Fruit fly (Drosophila melanogaster) whole organism, prepupa: ENCODE measurements around the gene tey.

Experiments used
- Blimp-1 ChIP-seq: fragments of 200-800 bp; sonication (Bioruptor generic); optimal IDR thresholded peaks from 3 replicates; lab custom pipeline; 2017; ENCODE audit warnings: missing biosample characterization, missing genetic modification characterization, mild to moderate bottlenecking, moderate library complexity, missing genetic modification reagents
- CG10631 ChIP-seq: fragments of 200-800 bp; sonication (Bioruptor generic); optimal IDR thresholded peaks from 2 replicates; lab custom pipeline; 2016; ENCODE audit warnings: missing biosample characterization, missing genetic modification characterization
- CG10669 ChIP-seq: fragments of 200-800 bp; sonication (Bioruptor generic); optimal IDR thresholded peaks from 3 replicates; lab custom pipeline; 2018; ENCODE audit warnings: missing biosample characterization, mild to moderate bottlenecking, missing genetic modification characterization, moderate library complexity
- CG11902 ChIP-seq: fragments of 200-800 bp; sonication (Bioruptor generic); optimal IDR thresholded peaks from 3 replicates; lab custom pipeline; 2016; ENCODE audit warnings: missing biosample characterization, missing genetic modification characterization
- CG15336 ChIP-seq: fragments of 200-800 bp; sonication (Bioruptor generic); IDR thresholded peaks from 2 replicates; pipeline ENCODE4 v1.3.6; 2022; ENCODE audit warnings: missing biosample characterization, missing genetic modification characterization
- CG1621 ChIP-seq: fragments of 200-800 bp; sonication (Bioruptor generic); optimal IDR thresholded peaks from 3 replicates; lab custom pipeline; 2018; ENCODE audit warnings: missing biosample characterization, mild to moderate bottlenecking, missing genetic modification characterization
- CG3032 ChIP-seq: fragments of 200-800 bp; optimal IDR thresholded peaks from 2 replicates; lab custom pipeline; 2019; ENCODE audit warnings: missing biosample characterization, mild to moderate bottlenecking, missing genetic modification characterization, moderate library complexity
- CG31627 ChIP-seq: fragments of 200-800 bp; sonication (Bioruptor generic); optimal IDR thresholded peaks from 3 replicates; lab custom pipeline; 2016; ENCODE audit warnings: missing biosample characterization, missing genetic modification characterization
- CG3919 ChIP-seq: fragments of 200-800 bp; sonication (Bioruptor generic); optimal IDR thresholded peaks from 3 replicates; lab custom pipeline; 2016; ENCODE audit warnings: missing biosample characterization, missing genetic modification characterization
- CG4318 ChIP-seq: fragments of 200-800 bp; sonication (Bioruptor generic); optimal IDR thresholded peaks from 3 replicates; lab custom pipeline; 2017; ENCODE audit warnings: missing biosample characterization, mild to moderate bottlenecking, missing genetic modification characterization
- CG6163 ChIP-seq: fragments of 200-800 bp; sonication (Bioruptor generic); IDR thresholded peaks from 3 replicates; pipeline ENCODE4 v1.3.6; 2022; ENCODE audit warnings: missing biosample characterization, missing genetic modification characterization
- CG6276 ChIP-seq: fragments of 200-800 bp; sonication (Bioruptor generic); optimal IDR thresholded peaks from 2 replicates; lab custom pipeline; 2017; ENCODE audit warnings: missing biosample characterization, mild to moderate bottlenecking, missing genetic modification characterization
- CG6792 ChIP-seq: fragments of 200-800 bp; sonication (Bioruptor generic); optimal IDR thresholded peaks from 3 replicates; lab custom pipeline; 2016; ENCODE audit warnings: missing biosample characterization, missing genetic modification characterization
- CG6808 ChIP-seq: fragments of 200-800 bp; sonication (Bioruptor generic); optimal IDR thresholded peaks from 3 replicates; lab custom pipeline; 2017; ENCODE audit warnings: missing biosample characterization, missing genetic modification characterization, mild to moderate bottlenecking, moderate library complexity, missing genetic modification reagents
- CG6854 ChIP-seq: fragments of 200-800 bp; sonication (Bioruptor generic); optimal IDR thresholded peaks from 2 replicates; lab custom pipeline; 2017; ENCODE audit warnings: missing biosample characterization, mild to moderate bottlenecking, missing genetic modification characterization
- CG7368 ChIP-seq: fragments of 200-800 bp; sonication (Bioruptor generic); optimal IDR thresholded peaks from 3 replicates; lab custom pipeline; 2016; ENCODE audit warnings: missing biosample characterization, missing genetic modification characterization
- CG8319 ChIP-seq: fragments of 200-800 bp; sonication (Bioruptor generic); optimal IDR thresholded peaks from 3 replicates; lab custom pipeline; 2016; ENCODE audit warnings: missing biosample characterization, missing genetic modification characterization
- Eip75B ChIP-seq: fragments of 200-800 bp; sonication (Bioruptor generic); optimal IDR thresholded peaks from 3 replicates; lab custom pipeline; 2016; ENCODE audit warnings: missing biosample characterization, missing genetic modification characterization
- Eip78C ChIP-seq: fragments of 200-800 bp; sonication (Bioruptor generic); peaks from one replicate; lab custom pipeline; 2016; ENCODE audit warnings: missing biosample characterization, missing genetic modification characterization
- Eip93F ChIP-seq: fragments of 200-800 bp; sonication (Bioruptor generic); optimal IDR thresholded peaks from 2 replicates; lab custom pipeline; 2016; ENCODE audit warnings: missing biosample characterization, mild to moderate bottlenecking, missing genetic modification characterization
- Ets21C ChIP-seq: fragments of 200-800 bp; sonication (Bioruptor generic); optimal IDR thresholded peaks from 3 replicates; lab custom pipeline; 2016; ENCODE audit warnings: missing biosample characterization, missing genetic modification characterization
- Ets96B ChIP-seq: fragments of 200-800 bp; optimal IDR thresholded peaks from 2 replicates; lab custom pipeline; 2019; ENCODE audit warnings: missing biosample characterization, mild to moderate bottlenecking, missing genetic modification characterization, moderate library complexity
- Hr38 ChIP-seq: sonication (Bioruptor generic); optimal IDR thresholded peaks from 2 replicates; lab custom pipeline; 2016; ENCODE audit warnings: missing biosample characterization, missing genetic modification characterization
- Hr39 ChIP-seq: fragments of 200-800 bp; sonication (Bioruptor generic); optimal IDR thresholded peaks from 2 replicates; lab custom pipeline; 2016; ENCODE audit warnings: missing biosample characterization, missing genetic modification characterization
- Lpt ChIP-seq: fragments of 200-800 bp; sonication (Bioruptor generic); optimal IDR thresholded peaks from 3 replicates; lab custom pipeline; 2016; ENCODE audit warnings: missing biosample characterization, missing genetic modification characterization
- Met ChIP-seq: fragments of 200-800 bp; sonication (Bioruptor generic); optimal IDR thresholded peaks from 3 replicates; lab custom pipeline; 2016; ENCODE audit warnings: missing biosample characterization, missing genetic modification characterization
- OdsH ChIP-seq: fragments of 200-800 bp; sonication (Bioruptor generic); optimal IDR thresholded peaks from 3 replicates; lab custom pipeline; 2016; ENCODE audit warnings: missing biosample characterization, missing genetic modification characterization
- Smox ChIP-seq: fragments of 200-800 bp; sonication (Bioruptor generic); optimal IDR thresholded peaks from 3 replicates; lab custom pipeline; 2016; ENCODE audit warnings: missing biosample characterization, missing genetic modification characterization
- Sox102F ChIP-seq: fragments of 200-800 bp; sonication (Bioruptor generic); optimal IDR thresholded peaks from 2 replicates; lab custom pipeline; 2016; ENCODE audit warnings: missing biosample characterization, mild to moderate bottlenecking, missing genetic modification characterization
- Sox14 ChIP-seq: fragments of 200-800 bp; sonication (Bioruptor generic); optimal IDR thresholded peaks from 3 replicates; lab custom pipeline; 2016; ENCODE audit warnings: missing biosample characterization, missing genetic modification characterization
- Sox15 ChIP-seq: fragments of 200-800 bp; sonication (Bioruptor generic); optimal IDR thresholded peaks from 3 replicates; lab custom pipeline; 2016; ENCODE audit warnings: missing biosample characterization, missing genetic modification characterization
- achi ChIP-seq: fragments of 200-800 bp; sonication (Bioruptor generic); optimal IDR thresholded peaks from 3 replicates; lab custom pipeline; 2016; ENCODE audit warnings: missing biosample characterization, missing genetic modification characterization
- acj6 ChIP-seq: fragments of 200-800 bp; sonication (Bioruptor generic); optimal IDR thresholded peaks from 3 replicates; lab custom pipeline; 2016; ENCODE audit warnings: missing biosample characterization, missing genetic modification characterization
- cyc ChIP-seq: fragments of 200-800 bp; sonication (Bioruptor generic); optimal IDR thresholded peaks from 3 replicates; lab custom pipeline; 2016; ENCODE audit warnings: missing biosample characterization, missing genetic modification characterization
- dac ChIP-seq: fragments of 200-800 bp; sonication (Bioruptor generic); optimal IDR thresholded peaks from 2 replicates; lab custom pipeline; 2017; ENCODE audit warnings: missing biosample characterization, mild to moderate bottlenecking, missing genetic modification characterization
- dsx ChIP-seq: fragments of 200-800 bp; optimal IDR thresholded peaks from 3 replicates; lab custom pipeline; 2019; ENCODE audit warnings: missing biosample characterization, mild to moderate bottlenecking, missing genetic modification characterization, moderate library complexity; ENCODE audit not compliant: poor library complexity, severe bottlenecking
- eg ChIP-seq: fragments of 200-800 bp; sonication (Bioruptor generic); IDR thresholded peaks from 3 replicates; pipeline ENCODE4 v1.3.6; 2022; ENCODE audit warnings: missing biosample characterization, missing genetic modification characterization
- esn ChIP-seq: fragments of 200-800 bp; sonication (Bioruptor generic); optimal IDR thresholded peaks from 2 replicates; lab custom pipeline; 2016; ENCODE audit warnings: missing biosample characterization, mild to moderate bottlenecking, missing genetic modification characterization, moderate library complexity
- fd85E ChIP-seq: fragments of 200-800 bp; sonication (Bioruptor generic); optimal IDR thresholded peaks from 3 replicates; lab custom pipeline; 2016; ENCODE audit warnings: missing biosample characterization, missing genetic modification characterization
- fkh ChIP-seq: fragments of 200-800 bp; sonication (Bioruptor generic); optimal IDR thresholded peaks from 3 replicates; lab custom pipeline; 2017; ENCODE audit warnings: missing biosample characterization, mild to moderate bottlenecking, missing genetic modification characterization, moderate library complexity
- lz ChIP-seq: fragments of 200-800 bp; sonication (Bioruptor generic); optimal IDR thresholded peaks from 3 replicates; lab custom pipeline; 2016; ENCODE audit warnings: missing biosample characterization, missing genetic modification characterization
- pdm3 ChIP-seq: fragments of 200-800 bp; sonication (Bioruptor generic); optimal IDR thresholded peaks from 3 replicates; lab custom pipeline; 2016; ENCODE audit warnings: missing biosample characterization, missing genetic modification characterization
- salr ChIP-seq, 2 experiments: fragments of 200-800 bp; sonication (Bioruptor generic); optimal IDR thresholded peaks; 3 replicates each; lab custom pipeline; 2016 to 2018; ENCODE audit warnings: missing biosample characterization in 2 of 2, missing genetic modification characterization in 2 of 2, mild to moderate bottlenecking in 1 of 2
- ss ChIP-seq, 2 experiments: fragments of 200-800 bp; sonication (Bioruptor generic); optimal IDR thresholded peaks; 2 replicates in 1 of 2; 3 replicates in 1 of 2; lab custom pipeline; 2017 to 2018; ENCODE audit warnings: mild to moderate bottlenecking in 2 of 2, missing biosample characterization in 2 of 2, missing genetic modification characterization in 2 of 2, moderate library complexity in 1 of 2
- svp ChIP-seq: fragments of 200-800 bp; sonication (Bioruptor generic); peaks from one replicate; lab custom pipeline; 2016; ENCODE audit warnings: missing biosample characterization, missing genetic modification characterization
- vri ChIP-seq: fragments of 200-800 bp; sonication (Bioruptor generic); optimal IDR thresholded peaks from 3 replicates; lab custom pipeline; 2016; ENCODE audit warnings: missing biosample characterization, mild to moderate bottlenecking, missing genetic modification characterization

The tey gene

DNA sequence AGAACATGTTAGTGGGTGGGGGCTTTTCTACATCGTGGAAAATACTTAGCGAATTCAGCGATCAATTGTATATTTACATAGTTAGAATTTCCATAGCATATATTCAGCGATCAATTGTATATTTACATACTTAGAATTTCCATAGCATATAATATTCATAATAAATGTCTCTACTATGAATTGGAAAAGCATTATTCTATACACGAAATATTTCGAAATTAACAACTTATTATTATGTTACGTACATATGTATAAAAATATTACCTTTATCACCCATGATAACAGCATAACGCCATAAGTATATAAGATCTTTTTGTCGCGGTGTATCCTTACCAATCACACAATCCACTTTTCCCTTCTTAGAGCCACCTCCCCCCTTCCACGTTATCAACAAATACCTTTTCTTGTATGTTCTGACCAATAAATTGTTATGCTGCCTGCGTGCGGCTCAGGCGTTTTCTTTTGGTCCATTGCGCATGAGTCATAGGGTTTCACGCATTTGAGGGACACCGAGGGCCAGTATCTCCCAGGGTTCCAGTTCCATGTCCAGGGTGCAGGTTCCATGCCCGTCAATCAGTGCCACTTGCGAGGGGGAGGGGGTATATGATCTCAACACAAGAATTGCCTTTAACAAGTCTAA lies 27.0 kb downstream of the tey start:
- peak; percentile 13 for TF ChIP-seq OdsH (GFP tag; lab: Kevin White, UChicago)
- TF ChIP-seq acj6 (GFP tag; lab: Kevin White, UChicago), result peak; percentile 10
- peak; percentile 38 for TF ChIP-seq CG3032 (tag; lab: Kevin White, UChicago)
- peak; percentile 8 for TF ChIP-seq Sox14 (GFP tag; lab: Kevin White, UChicago)
- TF ChIP-seq pdm3 (GFP tag; lab: Kevin White, UChicago), result peak; percentile 16
- no peak for TF ChIP-seq CG7368
- TF ChIP-seq dac, result no peak
- TF ChIP-seq lz (GFP tag; lab: Kevin White, UChicago), result peak; percentile 3
- peak; percentile 84 for TF ChIP-seq Eip78C
- no peak for TF ChIP-seq CG6792
- peak; percentile 52 for TF ChIP-seq esn
- TF ChIP-seq cyc (GFP tag; lab: Kevin White, UChicago), result peak; percentile 8
- peak; percentile 17 for TF ChIP-seq CG6808 (GFP tag; lab: Kevin White, UChicago)
- peak; percentile 22 for TF ChIP-seq Smox (GFP tag; lab: Kevin White, UChicago)
- TF ChIP-seq fd85E (GFP tag; lab: Kevin White, UChicago), result no peak
- TF ChIP-seq dsx (GFP tag; lab: Kevin White, UChicago), result peak; percentile 2
- peak; percentile 33 for TF ChIP-seq CG10631
- peak; percentile 8 for TF ChIP-seq Eip75B (GFP tag; lab: Kevin White, UChicago)
- TF ChIP-seq Ets21C, result no peak
- TF ChIP-seq Ets96B, result peak; percentile 2
- TF ChIP-seq Sox102F (GFP tag; lab: Kevin White, UChicago), result peak; percentile 27
- peak; percentile 47 for TF ChIP-seq Met (GFP tag; lab: Kevin White, UChicago)
- no peak for TF ChIP-seq CG3919 (GFP tag; lab: Kevin White, UChicago)
- TF ChIP-seq CG15336 (GFP tag; lab: Robert Waterston, UW), result peak; percentile 37; the same call in 1 of the 2 replicates
- peak; percentile 67 for TF ChIP-seq fkh

DNA sequence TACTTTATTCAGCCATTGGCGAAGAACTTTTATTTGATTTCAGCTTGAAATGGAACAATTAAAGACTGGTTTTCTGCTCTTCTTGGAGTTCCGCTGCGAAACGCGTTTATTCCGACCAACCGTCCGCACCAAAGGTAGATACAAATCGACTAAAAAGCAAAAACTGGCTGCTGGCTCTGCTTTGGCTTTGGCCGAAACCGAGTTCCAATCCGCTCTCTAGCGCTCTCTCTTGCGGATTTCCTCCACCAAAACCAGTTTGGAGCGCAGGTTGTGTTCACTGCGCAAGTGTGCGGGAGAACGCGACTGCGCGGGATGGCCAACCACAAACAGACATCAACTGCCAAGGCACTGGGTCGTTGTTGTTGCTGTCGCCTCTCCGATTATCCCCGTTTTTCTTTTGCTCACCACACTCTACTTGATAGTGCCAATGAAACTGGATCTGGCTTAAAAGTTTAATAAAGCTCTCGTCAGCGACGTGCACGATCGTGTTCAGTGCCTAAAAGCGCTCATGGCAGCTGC lies 28.4 kb downstream of the tey start, which contains the start of gene wnd:
TSS of gene wnd (minus strand) at position 306 of the 519 bp plus-strand sequence.
- TF ChIP-seq CG6808 (GFP tag; lab: Kevin White, UChicago), result no peak
- TF ChIP-seq CG6854 (GFP tag; lab: Kevin White, UChicago), result peak; percentile 3
- peak; percentile 66 for TF ChIP-seq Eip78C
- no peak for TF ChIP-seq CG10669
- no peak for TF ChIP-seq CG8319 (GFP tag; lab: Kevin White, UChicago)
- TF ChIP-seq CG3032 (tag; lab: Kevin White, UChicago), result no peak
- TF ChIP-seq Met (GFP tag; lab: Kevin White, UChicago), result no peak
- TF ChIP-seq fd85E (GFP tag; lab: Kevin White, UChicago), result no peak
- no peak for TF ChIP-seq Sox15 (GFP tag; lab: Kevin White, UChicago)
- no peak for TF ChIP-seq dsx (GFP tag; lab: Kevin White, UChicago)
- no peak for TF ChIP-seq eg (GFP tag; lab: Robert Waterston, UW)
- TF ChIP-seq Ets21C, result no peak
- no peak for TF ChIP-seq Hr39
- TF ChIP-seq salr (GFP tag; optimal IDR thresholded peaks at IDR 0.05; lab: Kevin White, UChicago), result no peak
- no peak for TF ChIP-seq Blimp-1
- no peak for TF ChIP-seq CG11902 (GFP tag; lab: Kevin White, UChicago)
- no peak for TF ChIP-seq CG4318
- TF ChIP-seq CG31627 (GFP tag; lab: Kevin White, UChicago), result no peak
- TF ChIP-seq ss (GFP tag; optimal IDR thresholded peaks at IDR 0.05; lab: Kevin White, UChicago), result peak in 1 of 2 experiments; percentile 42
- TF ChIP-seq Sox102F (GFP tag; lab: Kevin White, UChicago), result peak; percentile 34
- TF ChIP-seq Eip93F (GFP tag; lab: Kevin White, UChicago), result no peak
- no peak for TF ChIP-seq CG10631
- no peak for TF ChIP-seq pdm3 (GFP tag; lab: Kevin White, UChicago)
- TF ChIP-seq CG15336 (GFP tag; lab: Robert Waterston, UW), result peak; percentile 69
- no peak for TF ChIP-seq svp (GFP tag; lab: Kevin White, UChicago)
- no peak for TF ChIP-seq cyc (GFP tag; lab: Kevin White, UChicago)
- no peak for TF ChIP-seq acj6 (GFP tag; lab: Kevin White, UChicago)
- no peak; the same call in 2 of the 3 replicates for TF ChIP-seq CG6163 (GFP tag; lab: Robert Waterston, UW)
- TF ChIP-seq CG6276 (GFP tag; lab: Kevin White, UChicago), result no peak
- no peak for TF ChIP-seq vri (GFP tag; lab: Kevin White, UChicago)
- TF ChIP-seq Lpt (GFP tag; lab: Kevin White, UChicago), result peak; percentile 29
- no peak for TF ChIP-seq lz (GFP tag; lab: Kevin White, UChicago)
- TF ChIP-seq Smox (GFP tag; lab: Kevin White, UChicago), result no peak
- TF ChIP-seq Hr38, result no peak
- TF ChIP-seq OdsH (GFP tag; lab: Kevin White, UChicago), result no peak
- TF ChIP-seq CG1621 (tag; lab: Kevin White, UChicago), result no peak
- TF ChIP-seq CG7368, result no peak
- TF ChIP-seq CG3919 (GFP tag; lab: Kevin White, UChicago), result no peak
- no peak for TF ChIP-seq achi (GFP tag; lab: Kevin White, UChicago)
